Worm (Caenorhabditis elegans): ENCODE results near the gene F23A7.4.

Gene F23A7.4

DNA sequence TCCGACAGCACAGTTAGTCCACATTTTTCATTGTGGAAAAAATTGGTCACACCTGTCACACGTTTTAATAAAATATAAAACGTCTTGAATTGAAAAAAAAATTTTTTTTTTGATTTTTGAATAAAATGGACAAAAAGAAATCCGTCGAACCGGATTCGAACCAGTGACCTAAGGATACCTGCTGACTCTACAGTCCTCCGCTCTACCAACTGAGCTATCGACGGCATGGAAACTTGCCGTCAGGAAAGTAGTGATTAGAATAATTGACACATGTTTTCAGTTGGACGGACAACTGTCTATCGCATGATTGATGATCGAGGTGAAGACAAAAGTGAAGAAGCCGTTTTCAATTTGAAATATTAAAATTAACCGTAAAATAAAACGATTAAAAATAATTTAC is 4.3 kb upstream of the F23A7.4 start (continued):
- TF ChIP-seq zfp-2 (tag; optimal IDR thresholded peaks at IDR 0.05) (no peak), ztf-11 (tag; optimal IDR thresholded peaks at IDR 0.05) (no peak), unc-130 (GFP tag; optimal IDR thresholded peaks at IDR 0.05) (no peak), egl-43 (GFP tag; IDR thresholded peaks at IDR 0.05) (no peak), duxl-1 (tag; optimal IDR thresholded peaks at IDR 0.05; ENCODE audit: poor library complexity) (peak; percentile 30), snpc-1.2 (GFP tag; IDR thresholded peaks at IDR 0.05) (peak; percentile 49; the same call in 1 of the 2 replicates), lim-7 (GFP tag; IDR thresholded peaks at IDR 0.05) (peak; percentile 72), ama-1 (optimal IDR thresholded peaks at IDR 0.05) (no peak), lir-3 (tag; optimal IDR thresholded peaks at IDR 0.05) (no peak), zip-2 (tag; optimal IDR thresholded peaks at IDR 0.05) (no peak)

DNA sequence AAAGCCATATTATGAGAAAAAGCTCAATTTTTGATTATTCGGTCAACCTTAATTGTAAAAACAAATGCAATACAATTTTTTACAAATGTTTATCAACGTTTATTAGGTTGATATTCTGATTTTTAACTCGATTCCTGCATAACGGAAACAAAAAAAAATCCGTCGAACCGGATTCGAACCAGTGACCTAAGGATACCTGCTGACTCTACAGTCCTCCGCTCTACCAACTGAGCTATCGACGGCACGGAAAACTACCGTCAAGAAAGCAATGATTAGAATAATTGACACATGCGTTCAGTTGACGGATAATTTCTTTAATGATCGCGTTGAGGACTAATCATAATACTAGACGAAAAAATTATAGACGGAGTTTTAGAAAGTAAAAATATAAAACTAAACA is 3.7 kb upstream of the F23A7.4 start:
- TF ChIP-seq daf-16 (GFP tag; optimal IDR thresholded peaks at IDR 0.05), result no peak
- peak; percentile 8 for TF ChIP-seq daf-16 (tag; optimal IDR thresholded peaks at IDR 0.05)
- no peak for TF ChIP-seq lin-1 (GFP tag; IDR thresholded peaks at IDR 0.05)
- TF ChIP-seq mes-2 (tag; optimal IDR thresholded peaks at IDR 0.05; ENCODE audit: poor library complexity, severe bottlenecking), result peak; percentile 22
- no peak for TF ChIP-seq T20F7.1 (GFP tag; optimal IDR thresholded peaks at IDR 0.05)
- peak; percentile 47; the same call in 1 of the 2 replicates for TF ChIP-seq snpc-1.2 (GFP tag; IDR thresholded peaks at IDR 0.05)
- no peak for TF ChIP-seq nhr-111 (GFP tag; optimal IDR thresholded peaks at IDR 0.05)
- TF ChIP-seq hlh-30 (tag; optimal IDR thresholded peaks at IDR 0.05; ENCODE audit: insufficient read depth), result no peak
- TF ChIP-seq zag-1 (tag; optimal IDR thresholded peaks at IDR 0.05), result no peak
- TF ChIP-seq egl-43 (GFP tag; IDR thresholded peaks at IDR 0.05), result 0 out of 2 replicates have a peak, but pooled peaks have one; percentile 55
- 0 out of 2 replicates have a peak, but pooled peaks have one; percentile 4 for TF ChIP-seq dmd-8 (GFP tag; IDR thresholded peaks at IDR 0.05)
- TF ChIP-seq pha-4 (GFP tag; IDR thresholded peaks at IDR 0.05), result peak; percentile 39; the same call in 1 of the 2 replicates
- no peak for TF ChIP-seq pha-4 (tag; optimal IDR thresholded peaks at IDR 0.05)
- no peak for TF ChIP-seq attf-4 (tag; optimal IDR thresholded peaks at IDR 0.05)
- TF ChIP-seq lin-38 (GFP tag; IDR thresholded peaks at IDR 0.05), result peak; percentile 37
- no peak for TF ChIP-seq saeg-2 (GFP tag; IDR thresholded peaks at IDR 0.05)
- peak; percentile 14 for TF ChIP-seq dmd-6 (GFP tag; IDR thresholded peaks at IDR 0.05)
- no peak for TF ChIP-seq ama-1 (optimal IDR thresholded peaks at IDR 0.05)
- no peak for TF ChIP-seq Y75B8A.6 (GFP tag; IDR thresholded peaks at IDR 0.05)
- peak; percentile 41; the same call in 1 of the 2 replicates for TF ChIP-seq nhr-41 (GFP tag; IDR thresholded peaks at IDR 0.05)
- TF ChIP-seq mep-1 (tag; optimal IDR thresholded peaks at IDR 0.05), result no peak
- TF ChIP-seq nhr-77 (tag; optimal IDR thresholded peaks at IDR 0.05), result no peak
- no peak for TF ChIP-seq zip-2 (tag; optimal IDR thresholded peaks at IDR 0.05)
- no peak for TF ChIP-seq egl-27 (tag; optimal IDR thresholded peaks at IDR 0.05)
- no peak for TF ChIP-seq gei-8 (GFP tag; optimal IDR thresholded peaks at IDR 0.05)
- TF ChIP-seq lim-7 (GFP tag; IDR thresholded peaks at IDR 0.05), result peak; percentile 70; the same call in 1 of the 2 replicates

- TF ChIP-seq lim-7 (GFP tag; IDR thresholded peaks at IDR 0.05) (peak; percentile 55), zag-1 (tag; optimal IDR thresholded peaks at IDR 0.05) (no peak), ceh-20 (GFP tag; IDR thresholded peaks at IDR 0.05) (no peak), nhr-41 (GFP tag; IDR thresholded peaks at IDR 0.05) (0 out of 2 replicates have a peak, but pooled peaks have one; percentile 9), arid-1 (GFP tag; conservative IDR thresholded peaks at IDR 0.05) (no peak), lin-15B (tag; optimal IDR thresholded peaks at IDR 0.05) (no peak), hlh-11 (tag; optimal IDR thresholded peaks at IDR 0.05) (no peak), F26F4.8 (GFP tag; conservative IDR thresholded peaks at IDR 0.05) (no peak), gei-8 (GFP tag; optimal IDR thresholded peaks at IDR 0.05) (no peak), nhr-48 (tag; optimal IDR thresholded peaks at IDR 0.05) (no peak), F37D6.2 (tag; optimal IDR thresholded peaks at IDR 0.05) (no peak), lin-1 (GFP tag; IDR thresholded peaks at IDR 0.05) (no peak), zip-11 (GFP tag; IDR thresholded peaks at IDR 0.05) (no peak), unc-62 (GFP tag; optimal IDR thresholded peaks at IDR 0.05 in 1 of 2) (peak in 1 of 2 experiments; percentile 27), unc-62 (tag; optimal IDR thresholded peaks at IDR 0.05) (no peak), dmd-9 (GFP tag; IDR thresholded peaks at IDR 0.05) (no peak)
Measured at ce11 chrX:16209122-16209521, 3.3 kb upstream of the F23A7.4 start.

Measured in whole organism, L4 larva.